Fruit fly (Drosophila melanogaster) whole organism, embryonic: Measurements from ENCODE around the gene cher.

Experiments
- Asciz ChIP-seq: fragments of 200-800 bp; sonication (Bioruptor generic); optimal IDR thresholded peaks from 2 replicates; lab custom pipeline; 2017; ENCODE audit warnings: missing biosample characterization, mild to moderate bottlenecking, missing genetic modification characterization, missing genetic modification reagents
- Bteb2 ChIP-seq: fragments of 200-800 bp; sonication (Bioruptor generic); optimal IDR thresholded peaks from 2 replicates; lab custom pipeline; 2016; ENCODE audit warnings: missing biosample characterization, missing genetic modification characterization
- CG10267 ChIP-seq: fragments of 200-800 bp; sonication (Bioruptor generic); optimal IDR thresholded peaks from 2 replicates; lab custom pipeline; 2018; ENCODE audit warnings: missing biosample characterization, mild to moderate bottlenecking, missing genetic modification characterization, moderate library complexity
- CG10462 ChIP-seq: fragments of 200-800 bp; sonication (Bioruptor generic); optimal IDR thresholded peaks from 2 replicates; lab custom pipeline; 2016; ENCODE audit warnings: missing biosample characterization, missing genetic modification characterization
- CG10654 ChIP-seq: fragments of 200-800 bp; sonication (Bioruptor generic); optimal IDR thresholded peaks from 2 replicates; lab custom pipeline; 2016; ENCODE audit warnings: missing biosample characterization, missing genetic modification characterization
- CG10979 ChIP-seq: fragments of 200-800 bp; sonication (Bioruptor generic); optimal IDR thresholded peaks from 2 replicates; lab custom pipeline; 2018; ENCODE audit warnings: missing biosample characterization, mild to moderate bottlenecking, missing genetic modification characterization, moderate library complexity
- CG14860 ChIP-seq: fragments of 200-800 bp; sonication (Bioruptor generic); IDR thresholded peaks from 3 replicates; pipeline ENCODE4 v1.3.6; 2022; ENCODE audit warnings: missing biosample characterization, missing genetic modification characterization; ENCODE audit not compliant: partially characterized antibody
- CG15514 ChIP-seq: fragments of 200-800 bp; sonication (Bioruptor generic); optimal IDR thresholded peaks from 3 replicates; lab custom pipeline; 2017; ENCODE audit warnings: missing biosample characterization, missing genetic modification characterization, mild to moderate bottlenecking, moderate library complexity, missing genetic modification reagents
- CG16815 ChIP-seq: fragments of 200-800 bp; sonication (Bioruptor generic); optimal IDR thresholded peaks from 3 replicates; lab custom pipeline; 2017; ENCODE audit warnings: missing biosample characterization, mild to moderate bottlenecking, missing genetic modification characterization
- CG17359 ChIP-seq: fragments of 200-800 bp; sonication (Bioruptor generic); optimal IDR thresholded peaks from 3 replicates; lab custom pipeline; 2018; ENCODE audit warnings: missing biosample characterization, mild to moderate bottlenecking, missing genetic modification characterization, moderate library complexity
- CG2129 ChIP-seq: fragments of 200-800 bp; sonication (Bioruptor generic); IDR thresholded peaks from 2 replicates; pipeline ENCODE4 v1.3.6; 2022; ENCODE audit warnings: missing biosample characterization, missing genetic modification characterization; ENCODE audit not compliant: partially characterized antibody
- CG2202 ChIP-seq: fragments of 200-800 bp; sonication (Bioruptor generic); optimal IDR thresholded peaks from 2 replicates; lab custom pipeline; 2018; ENCODE audit warnings: missing biosample characterization, mild to moderate bottlenecking, missing genetic modification characterization
- CG2712 ChIP-seq: fragments of 200-800 bp; optimal IDR thresholded peaks from 3 replicates; lab custom pipeline; 2019; ENCODE audit warnings: missing biosample characterization, mild to moderate bottlenecking, missing genetic modification characterization, moderate library complexity
- CG31224 ChIP-seq: fragments of 200-800 bp; sonication (Bioruptor generic); IDR thresholded peaks from 2 replicates; pipeline ENCODE4 v1.3.6; 2022; ENCODE audit warnings: missing biosample characterization, missing genetic modification characterization
- CG4707 ChIP-seq: fragments of 200-800 bp; sonication (Bioruptor generic); optimal IDR thresholded peaks from 2 replicates; lab custom pipeline; 2018; ENCODE audit warnings: missing biosample characterization, mild to moderate bottlenecking, missing genetic modification characterization, moderate library complexity
- CG6654 ChIP-seq: fragments of 200-800 bp; sonication (Bioruptor generic); optimal IDR thresholded peaks from 2 replicates; lab custom pipeline; 2017; ENCODE audit warnings: missing biosample characterization, mild to moderate bottlenecking, missing genetic modification characterization
- CG8388 ChIP-seq: fragments of 200-800 bp; sonication (Bioruptor generic); optimal IDR thresholded peaks from 2 replicates; lab custom pipeline; 2019; ENCODE audit warnings: missing biosample characterization, mild to moderate bottlenecking, missing genetic modification characterization, moderate library complexity
- D ChIP-seq, 2 experiments: fragments of 200-800 bp in 1 of 2; fragments of >200 bp in 1 of 2; sonication (Bioruptor generic) in 1 of 2; optimal IDR thresholded peaks; 2 replicates in 1 of 2; 3 replicates in 1 of 2; lab custom pipeline; 2017; ENCODE audit warnings: mild to moderate bottlenecking in 1 of 2, missing biosample characterization in 1 of 2, missing genetic modification characterization in 1 of 2, missing genetic modification reagents in 1 of 2
- Doc3 ChIP-seq: fragments of 200-800 bp; sonication (Bioruptor generic); IDR thresholded peaks from 3 replicates; pipeline ENCODE4 v1.3.6; 2022; ENCODE audit warnings: missing biosample characterization, missing genetic modification characterization; ENCODE audit not compliant: partially characterized antibody
- HHEX ChIP-seq: fragments of 200-800 bp; sonication (Bioruptor generic); optimal IDR thresholded peaks from 3 replicates; lab custom pipeline; 2017; ENCODE audit warnings: missing biosample characterization, mild to moderate bottlenecking, missing genetic modification characterization, missing genetic modification reagents
- NfI ChIP-seq: fragments of 200-800 bp; sonication (Bioruptor generic); optimal IDR thresholded peaks from 3 replicates; lab custom pipeline; 2018; ENCODE audit warnings: missing biosample characterization, mild to moderate bottlenecking, missing genetic modification characterization, moderate library complexity
- Six4 ChIP-seq: fragments of 200-800 bp; sonication (Bioruptor generic); optimal IDR thresholded peaks from 2 replicates; lab custom pipeline; 2016; ENCODE audit warnings: missing biosample characterization, missing genetic modification characterization
- Ssrp ChIP-seq: fragments of 200-800 bp; sonication (Bioruptor generic); optimal IDR thresholded peaks from 2 replicates; lab custom pipeline; 2018; ENCODE audit warnings: missing biosample characterization, mild to moderate bottlenecking, missing genetic modification characterization, moderate library complexity
- Stat92E ChIP-seq, 3 experiments: fragments of >200 bp in 2 of 3; fragments of 200-800 bp in 1 of 3; sonication (Bioruptor generic) in 1 of 3; optimal IDR thresholded peaks; 2 replicates each; lab custom pipeline; 2017 to 2019; ENCODE audit warnings: missing biosample characterization in 3 of 3, missing genetic modification characterization in 3 of 3, mild to moderate bottlenecking in 1 of 3, moderate library complexity in 1 of 3
- YL-1 ChIP-seq: fragments of 200-800 bp; sonication (Bioruptor generic); optimal IDR thresholded peaks from 3 replicates; lab custom pipeline; 2017; ENCODE audit warnings: missing biosample characterization, mild to moderate bottlenecking, missing genetic modification characterization
- al ChIP-seq: fragments of 200-800 bp; sonication (Bioruptor generic); IDR thresholded peaks from 2 replicates; pipeline ENCODE4 v1.3.6; 2022; ENCODE audit warnings: missing biosample characterization, missing genetic modification characterization
- cad ChIP-seq: fragments of >200 bp; optimal IDR thresholded peaks from 2 replicates; lab custom pipeline; 2017; ENCODE audit warnings: missing biosample characterization, missing genetic modification characterization
- ci ChIP-seq: fragments of 200-800 bp; sonication (Bioruptor generic); IDR thresholded peaks from 3 replicates; pipeline ENCODE4 v1.3.6; 2022; ENCODE audit warnings: missing biosample characterization, missing genetic modification characterization
- danr ChIP-seq: fragments of 200-800 bp; sonication (Bioruptor generic); IDR thresholded peaks from 2 replicates; pipeline ENCODE4 v1.3.6; 2022; ENCODE audit warnings: missing biosample characterization, missing genetic modification characterization
- emc ChIP-seq: fragments of 200-800 bp; sonication (Bioruptor generic); optimal IDR thresholded peaks from 2 replicates; lab custom pipeline; 2016; ENCODE audit warnings: missing biosample characterization, missing genetic modification characterization
- fd102C ChIP-seq: fragments of 200-800 bp; sonication (Bioruptor generic); optimal IDR thresholded peaks from 2 replicates; lab custom pipeline; 2018; ENCODE audit warnings: missing biosample characterization, mild to moderate bottlenecking, missing genetic modification characterization, moderate library complexity
- fd96Cb ChIP-seq: fragments of 200-800 bp; sonication (Bioruptor generic); optimal IDR thresholded peaks from 2 replicates; lab custom pipeline; 2018; ENCODE audit warnings: missing biosample characterization, mild to moderate bottlenecking, missing genetic modification characterization, moderate library complexity
- ftz-f1 ChIP-seq: fragments of 200-800 bp; sonication (Bioruptor generic); optimal IDR thresholded peaks from 2 replicates; lab custom pipeline; 2016; ENCODE audit warnings: missing biosample characterization, missing genetic modification characterization
- gem ChIP-seq: fragments of 200-800 bp; sonication (Bioruptor generic); optimal IDR thresholded peaks from 2 replicates; lab custom pipeline; 2019; ENCODE audit warnings: missing biosample characterization, mild to moderate bottlenecking, missing genetic modification characterization, moderate library complexity
- gfzf ChIP-seq: fragments of 200-800 bp; sonication (Bioruptor generic); optimal IDR thresholded peaks from 2 replicates; lab custom pipeline; 2016; ENCODE audit warnings: missing biosample characterization, mild to moderate bottlenecking, missing genetic modification characterization, moderate library complexity
- lbe ChIP-seq: fragments of 200-800 bp; sonication (Bioruptor generic); optimal IDR thresholded peaks from 2 replicates; lab custom pipeline; 2016; ENCODE audit warnings: missing biosample characterization, mild to moderate bottlenecking, missing genetic modification characterization
- lmd ChIP-seq: fragments of 200-800 bp; sonication (Bioruptor generic); IDR thresholded peaks from 2 replicates; pipeline ENCODE4 v1.3.6; 2022; ENCODE audit warnings: missing biosample characterization, missing genetic modification characterization
- nerfin-1 ChIP-seq: fragments of 200-800 bp; sonication (Bioruptor generic); optimal IDR thresholded peaks from 3 replicates; lab custom pipeline; 2019; ENCODE audit warnings: missing biosample characterization, mild to moderate bottlenecking, missing genetic modification characterization, moderate library complexity
- pb ChIP-seq: fragments of 200-800 bp; sonication (Bioruptor generic); optimal IDR thresholded peaks from 3 replicates; lab custom pipeline; 2016; ENCODE audit warnings: missing biosample characterization, missing genetic modification characterization
- pho ChIP-seq: fragments of 200-800 bp; sonication (Bioruptor generic); optimal IDR thresholded peaks from 2 replicates; lab custom pipeline; 2016; ENCODE audit warnings: missing biosample characterization, missing genetic modification characterization
- phol ChIP-seq: fragments of 200-800 bp; sonication (Bioruptor generic); optimal IDR thresholded peaks from 3 replicates; lab custom pipeline; 2018; ENCODE audit warnings: missing biosample characterization, mild to moderate bottlenecking, missing genetic modification characterization, moderate library complexity
- psq ChIP-seq: fragments of 200-800 bp; sonication (Bioruptor generic); optimal IDR thresholded peaks from 2 replicates; lab custom pipeline; 2017; ENCODE audit warnings: missing biosample characterization, missing genetic modification characterization
- ro ChIP-seq: fragments of 200-800 bp; sonication (Bioruptor generic); IDR thresholded peaks from 2 replicates; pipeline ENCODE4 v1.3.6; 2022; ENCODE audit warnings: missing biosample characterization, missing genetic modification characterization
- sd ChIP-seq: fragments of 200-800 bp; sonication (Bioruptor generic); optimal IDR thresholded peaks from 3 replicates; lab custom pipeline; 2018; ENCODE audit warnings: missing biosample characterization, mild to moderate bottlenecking, missing genetic modification characterization, moderate library complexity
- twi ChIP-seq: fragments of 200-800 bp; optimal IDR thresholded peaks from 2 replicates; lab custom pipeline; 2019; ENCODE audit warnings: missing biosample characterization, mild to moderate bottlenecking, missing genetic modification characterization, moderate library complexity
- vvl ChIP-seq: fragments of 200-800 bp; sonication (Bioruptor generic); IDR thresholded peaks from 2 replicates; pipeline ENCODE4 v1.3.6; 2022; ENCODE audit warnings: missing biosample characterization, missing genetic modification characterization

cher gene

DNA sequence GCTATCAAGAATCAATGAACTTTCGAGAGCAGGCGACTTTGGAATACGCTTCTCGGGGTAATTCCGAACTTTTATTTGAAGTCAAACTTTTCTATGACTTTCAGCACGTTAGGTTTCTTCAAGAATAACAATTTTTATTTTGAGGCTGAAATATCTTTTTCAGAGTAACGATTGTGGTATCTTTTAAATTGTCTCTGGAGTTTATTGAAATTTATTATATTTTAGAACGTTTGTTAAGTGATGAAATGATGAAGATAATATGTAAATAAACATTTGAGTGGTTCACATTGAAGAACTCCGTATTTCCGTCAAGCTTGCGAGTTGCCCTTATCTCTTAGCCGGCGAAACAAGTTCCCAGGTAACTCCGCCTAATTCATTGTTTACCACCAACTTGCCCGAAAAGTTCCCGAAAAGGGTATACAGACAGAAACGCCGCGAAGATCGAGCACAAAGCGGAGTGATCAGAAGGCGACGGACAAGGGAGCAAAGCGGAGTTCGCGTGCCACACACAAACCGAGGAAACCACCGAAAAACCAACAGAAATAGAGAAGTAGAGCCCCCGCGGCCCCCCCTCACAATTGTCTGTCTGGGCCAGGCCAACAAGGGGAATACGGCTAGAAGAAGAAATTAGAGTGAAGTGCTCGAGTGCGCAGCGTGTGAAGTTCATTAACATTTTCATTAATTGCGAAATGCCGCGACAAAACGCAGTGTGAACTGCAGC is 7.4 kb downstream of the cher start (continued):
- TF ChIP-seq gem (tag; lab: Kevin White, UChicago) (peak; percentile 62), ro (GFP tag; lab: Robert Waterston, UW) (no peak), psq (GFP tag; lab: Kevin White, UChicago) (peak; percentile 80), phol (tag; lab: Kevin White, UChicago) (peak; percentile 44), CG16815 (GFP tag; lab: Kevin White, UChicago) (peak; percentile 7), al (GFP tag; lab: Robert Waterston, UW) (no peak), D (optimal IDR thresholded peaks at IDR 0.05; lab: Kevin White, UChicago) (no peak), D (GFP tag; optimal IDR thresholded peaks at IDR 0.05; lab: Kevin White, UChicago) (peak; percentile 30), Doc3 (GFP tag; lab: Robert Waterston, UW) (no peak), Ssrp (tag; lab: Kevin White, UChicago) (peak; percentile 35), CG10267 (tag; lab: Kevin White, UChicago) (peak; percentile 14), Asciz (GFP tag; lab: Kevin White, UChicago) (no peak), danr (GFP tag; lab: Robert Waterston, UW) (no peak), pho (GFP tag; lab: Kevin White, UChicago) (no peak), Stat92E (GFP tag; optimal IDR thresholded peaks at IDR 0.05; lab: Kevin White, UChicago) (peak in 1 of 3 experiments; percentile 48), Bteb2 (GFP tag; lab: Kevin White, UChicago) (no peak), fd102C (GFP tag; lab: Kevin White, UChicago) (no peak), CG2202 (tag; lab: Kevin White, UChicago) (peak; percentile 27), CG14860 (GFP tag; lab: Robert Waterston, UW) (no peak), CG10979 (tag; lab: Kevin White, UChicago) (peak; percentile 62), CG2712 (tag; lab: Kevin White, UChicago) (peak; percentile 68), vvl (0 out of 2 replicates have a peak, but pooled peaks have one; percentile 13)

DNA sequence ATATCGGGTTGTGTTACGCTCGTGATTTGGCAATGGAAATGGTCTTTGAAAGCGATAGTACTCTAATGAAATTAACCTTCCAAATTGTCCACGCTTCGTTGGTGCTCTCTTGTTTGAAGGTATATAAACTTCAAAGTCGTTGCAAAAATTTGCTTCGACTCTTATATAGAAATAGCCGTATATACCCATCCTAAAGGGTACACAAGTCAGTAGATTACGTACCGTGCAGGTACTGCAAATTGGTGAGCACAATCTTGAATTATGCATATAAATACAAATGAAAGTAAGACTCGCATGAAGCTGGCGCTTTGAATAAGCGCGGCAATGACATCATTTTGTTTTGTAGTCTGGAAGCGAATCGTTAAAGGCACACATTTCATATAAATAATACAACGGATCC is 9.0 kb downstream of the cher start:
- TF ChIP-seq lbe: peak; percentile 3
- no peak for TF ChIP-seq pb
- TF ChIP-seq CG2129 (GFP tag; lab: Robert Waterston, UW): no peak
- TF ChIP-seq lmd: 0 out of 2 replicates have a peak, but pooled peaks have one; percentile 21
- no peak for TF ChIP-seq Six4 (GFP tag; lab: Kevin White, UChicago)
- TF ChIP-seq, all 482 proteins: peak for 2

DNA sequence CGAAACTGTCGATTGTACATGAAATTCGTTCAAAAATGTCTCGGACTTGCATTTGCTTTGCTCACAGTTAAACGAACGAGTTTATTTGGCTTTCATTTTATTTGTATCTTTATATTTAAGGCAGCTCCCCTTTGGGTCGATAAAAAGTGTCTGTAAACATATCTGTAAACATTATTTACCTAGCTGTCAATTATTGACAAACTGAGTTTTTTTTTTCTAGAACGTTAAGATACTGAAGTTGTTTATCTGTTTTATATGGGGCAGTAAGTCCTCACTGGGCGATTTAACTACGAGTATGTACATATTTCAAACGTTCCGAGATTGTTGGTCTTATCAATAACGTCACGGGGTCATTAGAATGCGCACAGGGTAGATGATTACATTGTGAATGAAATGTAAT is 9.5 kb downstream of the cher start:
- TF ChIP-seq HHEX (GFP tag; lab: Kevin White, UChicago): no peak
- TF ChIP-seq ci (GFP tag; lab: Robert Waterston, UW): no peak
- TF ChIP-seq CG6654 (GFP tag; lab: Kevin White, UChicago): no peak
- TF ChIP-seq CG10654 (GFP tag; lab: Kevin White, UChicago): no peak
- TF ChIP-seq fd96Cb (tag; lab: Kevin White, UChicago): no peak
- TF ChIP-seq CG15514 (GFP tag; lab: Kevin White, UChicago): peak; percentile 17
- no peak for TF ChIP-seq ftz-f1 (GFP tag; lab: Kevin White, UChicago)
- TF ChIP-seq CG2712 (tag; lab: Kevin White, UChicago): peak; percentile 40
- no peak for TF ChIP-seq CG8388 (GFP tag; lab: Kevin White, UChicago)
- TF ChIP-seq twi (tag; lab: Kevin White, UChicago): no peak
- peak; percentile 25 for TF ChIP-seq nerfin-1
- no peak for TF ChIP-seq CG17359
- TF ChIP-seq cad: no peak
- TF ChIP-seq NfI (GFP tag; lab: Kevin White, UChicago): no peak
- TF ChIP-seq al (GFP tag; lab: Robert Waterston, UW): no peak
- peak; percentile 32 for TF ChIP-seq sd (tag; lab: Kevin White, UChicago)
- no peak for TF ChIP-seq emc
- no peak for TF ChIP-seq CG31224
- TF ChIP-seq gfzf (GFP tag; lab: Kevin White, UChicago): no peak
- TF ChIP-seq CG4707 (GFP tag; lab: Kevin White, UChicago): peak; percentile 38
- TF ChIP-seq CG10462 (GFP tag; lab: Kevin White, UChicago): no peak
- TF ChIP-seq YL-1: no peak
